Worm (Caenorhabditis elegans): ENCODE data around the gene kel-1.

DNA sequence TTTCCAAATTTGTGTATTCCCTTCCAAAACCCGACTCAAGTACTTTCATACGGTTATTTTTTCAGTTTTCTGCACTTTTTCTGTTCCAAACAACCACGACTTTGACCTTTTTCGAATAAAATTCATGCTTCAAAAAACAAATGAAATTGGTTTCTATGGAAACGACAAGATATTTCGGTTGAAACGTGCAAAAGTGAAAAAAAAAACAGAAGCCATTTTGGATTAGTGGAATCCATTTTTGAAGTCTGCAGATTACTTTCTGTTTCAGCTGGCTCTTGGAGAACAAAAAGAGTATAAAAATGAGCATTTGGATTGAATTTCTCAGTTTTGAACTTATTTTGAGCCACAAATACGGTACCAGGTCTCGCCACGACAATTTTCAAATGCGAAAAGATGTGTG, 33.4 kb downstream of the kel-1 start:
- TF ChIP-seq nhr-77 (tag; optimal IDR thresholded peaks at IDR 0.05): no peak
- TF ChIP-seq nhr-11 (tag; optimal IDR thresholded peaks at IDR 0.05): no peak
- TF ChIP-seq nhr-12 (tag; optimal IDR thresholded peaks at IDR 0.05): no peak
- TF ChIP-seq ceh-82 (tag; optimal IDR thresholded peaks at IDR 0.05): no peak
- no peak for TF ChIP-seq fos-1 (tag; optimal IDR thresholded peaks at IDR 0.05)
- no peak for TF ChIP-seq pqm-1 (tag; optimal IDR thresholded peaks at IDR 0.05)
- TF ChIP-seq ztf-11 (tag; optimal IDR thresholded peaks at IDR 0.05): no peak
- TF ChIP-seq unc-62 (GFP tag; optimal IDR thresholded peaks at IDR 0.05): no peak
- no peak for TF ChIP-seq blmp-1 (tag; optimal IDR thresholded peaks at IDR 0.05)
